Worm (Caenorhabditis elegans): ENCODE data around the gene tos-1.
A peak's percentile ranks its signal among the peaks of the same experiment; 100 is the strongest.

The tos-1 gene

DNA sequence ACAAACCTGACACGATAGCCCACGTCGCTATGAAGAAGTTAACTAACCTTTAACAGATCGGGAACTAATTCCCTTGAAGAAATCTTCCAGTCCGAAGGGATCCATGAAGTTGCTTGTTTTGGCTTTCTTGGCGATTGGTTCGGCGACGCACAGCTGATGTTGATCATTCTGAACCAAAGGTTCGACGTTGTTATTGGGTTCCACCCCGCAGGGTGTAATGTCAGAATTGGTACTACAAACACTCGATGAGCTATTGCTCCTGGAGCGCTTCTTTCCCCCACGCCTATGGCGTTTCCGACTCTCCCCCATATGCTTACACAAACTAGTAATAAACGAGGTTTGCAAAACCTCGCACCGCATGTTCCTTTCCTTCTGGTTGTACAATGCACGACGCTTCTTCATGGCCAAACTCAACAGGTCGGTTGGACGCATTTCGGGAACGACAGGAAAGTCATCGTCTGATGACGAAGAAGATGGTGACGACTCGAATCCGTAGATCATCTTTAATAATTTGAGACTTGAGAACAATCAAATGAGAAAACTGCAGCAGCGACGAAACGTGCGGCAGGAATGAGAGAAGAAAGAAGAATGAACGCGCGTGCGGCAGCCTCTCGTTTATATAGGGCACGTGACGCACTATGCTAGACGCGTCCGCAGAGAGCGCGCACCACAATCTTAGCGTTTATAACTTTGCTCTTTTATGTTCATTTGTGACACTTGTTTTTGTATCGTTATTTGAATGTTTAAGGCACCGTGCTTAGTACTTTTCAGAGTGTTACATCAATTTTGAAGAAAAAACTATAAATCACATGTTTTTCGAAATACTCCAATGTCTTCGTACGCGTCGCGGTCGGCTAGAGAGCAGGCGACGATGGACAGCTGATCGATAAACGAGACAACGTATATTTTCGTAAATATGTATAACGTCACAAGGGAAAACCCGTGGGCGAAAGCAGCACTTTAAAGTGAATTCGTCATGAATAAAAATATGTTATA lies at the start of gene tos-1:
tos-1 (minus strand) TSS at position 575 of the 996 bp plus-strand sequence.
- TF ChIP-seq aly-2 (tag; optimal IDR thresholded peaks at IDR 0.05) (no peak), snpc-4 (tag; optimal IDR thresholded peaks at IDR 0.05) (peak; percentile 53), egl-5 (tag; optimal IDR thresholded peaks at IDR 0.05) (peak; percentile 96), fkh-2 (tag; optimal IDR thresholded peaks at IDR 0.05) (no peak), skn-1 (tag; optimal IDR thresholded peaks at IDR 0.05) (peak; percentile 93), nhr-25 (tag; optimal IDR thresholded peaks at IDR 0.05) (peak; percentile 99), zag-1 (tag; optimal IDR thresholded peaks at IDR 0.05) (peak; percentile 64), jun-1 (tag; optimal IDR thresholded peaks at IDR 0.05) (peak; percentile 98), hmg-11 (tag; optimal IDR thresholded peaks at IDR 0.05) (peak; percentile 75), nhr-237 (tag; optimal IDR thresholded peaks at IDR 0.05) (no peak), ceh-9 (tag; optimal IDR thresholded peaks at IDR 0.05) (no peak), ztf-11 (tag; optimal IDR thresholded peaks at IDR 0.05) (peak; percentile 7), pqm-1 (tag; optimal IDR thresholded peaks at IDR 0.05) (peak; percentile 76), ama-1 (optimal IDR thresholded peaks at IDR 0.05) (peak; percentile 100), ztf-4 (tag; optimal IDR thresholded peaks at IDR 0.05) (peak; percentile 86), pha-4 (tag; optimal IDR thresholded peaks at IDR 0.05) (peak; percentile 98), nhr-43 (tag; optimal IDR thresholded peaks at IDR 0.05; ENCODE audit: poor library complexity, severe bottlenecking) (peak; percentile 93), lsy-12 (tag; optimal IDR thresholded peaks at IDR 0.05) (peak; percentile 99), tbx-2 (tag; optimal IDR thresholded peaks at IDR 0.05) (peak; percentile 94), nhr-77 (tag; optimal IDR thresholded peaks at IDR 0.05) (peak; percentile 62), lin-39 (tag; optimal IDR thresholded peaks at IDR 0.05) (peak; percentile 90), R02D3.7 (tag; optimal IDR thresholded peaks at IDR 0.05) (peak; percentile 93), unc-39 (tag; optimal IDR thresholded peaks at IDR 0.05) (no peak), nhr-11 (tag; optimal IDR thresholded peaks at IDR 0.05) (peak; percentile 97), fkh-10 (GFP tag; optimal IDR thresholded peaks at IDR 0.05) (peak; percentile 96), fos-1 (tag; optimal IDR thresholded peaks at IDR 0.05) (peak; percentile 92), mml-1 (tag; optimal IDR thresholded peaks at IDR 0.05) (peak; percentile 12), nhr-28 (tag; optimal IDR thresholded peaks at IDR 0.05) (peak; percentile 73), elt-3 (tag; optimal IDR thresholded peaks at IDR 0.05) (peak; percentile 22 to 95 (median 91)), mdl-1 (tag; optimal IDR thresholded peaks at IDR 0.05) (peak; percentile 97), nhr-76 (tag; optimal IDR thresholded peaks at IDR 0.05) (peak; percentile 76), daf-12 (tag; optimal IDR thresholded peaks at IDR 0.05) (peak; percentile 60), egl-27 (tag; optimal IDR thresholded peaks at IDR 0.05) (peak; percentile 75), eor-1 (tag; optimal IDR thresholded peaks at IDR 0.05) (peak; percentile 90 to 100), nhr-67 (tag; optimal IDR thresholded peaks at IDR 0.05) (no peak), nfya-1 (tag; optimal IDR thresholded peaks at IDR 0.05; ENCODE audit: insufficient read depth) (peak; percentile 90), ceh-28 (tag; optimal IDR thresholded peaks at IDR 0.05) (peak; percentile 95), nhr-12 (tag; optimal IDR thresholded peaks at IDR 0.05) (no peak), sea-2 (GFP tag; optimal IDR thresholded peaks at IDR 0.05) (peak; percentile 90), ceh-16 (tag; optimal IDR thresholded peaks at IDR 0.05) (no peak), elt-1 (tag; optimal IDR thresholded peaks at IDR 0.05) (peak; percentile 43), ZK546.5 (tag; optimal IDR thresholded peaks at IDR 0.05) (peak; percentile 47), unc-62 (GFP tag; optimal IDR thresholded peaks at IDR 0.05) (peak; percentile 73), lin-15B (tag; optimal IDR thresholded peaks at IDR 0.05) (peak; percentile 86), ceh-82 (tag; optimal IDR thresholded peaks at IDR 0.05) (peak; percentile 91), elt-2 (tag; optimal IDR thresholded peaks at IDR 0.05) (peak; percentile 93), nhr-23 (tag; optimal IDR thresholded peaks at IDR 0.05) (peak; percentile 97)

Measured in whole organism, L3 larva.